Worm (Caenorhabditis elegans): ENCODE measurements around the gene W06G6.2.

DNA sequence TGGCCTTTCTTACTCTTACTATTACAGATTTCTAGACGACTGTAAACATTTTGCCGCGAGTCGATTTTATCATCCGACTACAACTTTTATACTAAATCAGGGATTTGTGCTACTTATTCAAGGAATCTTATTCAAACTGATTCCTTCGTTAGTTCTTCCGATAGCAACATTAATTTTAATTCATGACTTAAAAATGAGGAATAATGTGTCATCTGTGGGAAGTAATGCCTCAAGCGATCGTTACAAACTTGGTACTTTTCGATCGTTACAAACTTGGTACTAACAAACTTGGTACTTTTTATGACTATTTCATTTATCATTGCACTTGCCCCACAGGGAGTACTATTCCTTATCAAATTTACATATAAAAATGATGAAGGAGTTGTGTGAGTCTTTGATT is 11.6 kb upstream of the W06G6.2 start, which contains the start of gene Y70C5A.4:
- TF ChIP-seq lin-11 (tag; optimal IDR thresholded peaks at IDR 0.05) (no peak), R02D3.7 (tag; optimal IDR thresholded peaks at IDR 0.05) (no peak), ceh-16 (tag; optimal IDR thresholded peaks at IDR 0.05) (no peak), egl-27 (tag; optimal IDR thresholded peaks at IDR 0.05) (no peak), ama-1 (optimal IDR thresholded peaks at IDR 0.05) (no peak), nhr-11 (tag; optimal IDR thresholded peaks at IDR 0.05) (no peak), fos-1 (tag; optimal IDR thresholded peaks at IDR 0.05) (no peak), ztf-11 (tag; optimal IDR thresholded peaks at IDR 0.05) (no peak), unc-62 (GFP tag; optimal IDR thresholded peaks at IDR 0.05) (no peak), aly-2 (tag; optimal IDR thresholded peaks at IDR 0.05) (no peak), Y55F3AM.14 (GFP tag; optimal IDR thresholded peaks at IDR 0.05) (no peak), unc-39 (tag; optimal IDR thresholded peaks at IDR 0.05) (no peak), lin-39 (tag; optimal IDR thresholded peaks at IDR 0.05) (no peak)

Measured in whole organism, L2 larva.